Worm (Caenorhabditis elegans) whole organism, L3 larva: ENCODE data around the gene T04F8.8.

Source experiments
- pha-4 ChIP-seq: fragments of 150-350 bp; optimal IDR thresholded peaks from 2 replicates; lab custom pipeline; 2014; ENCODE audit warnings: missing biosample characterization, missing genetic modification reagents, missing genetic modification characterization
- skn-1 ChIP-seq: fragments of 150-350 bp; optimal IDR thresholded peaks from 2 replicates; lab custom pipeline; 2014; ENCODE audit warnings: missing biosample characterization, missing genetic modification characterization

DNA sequence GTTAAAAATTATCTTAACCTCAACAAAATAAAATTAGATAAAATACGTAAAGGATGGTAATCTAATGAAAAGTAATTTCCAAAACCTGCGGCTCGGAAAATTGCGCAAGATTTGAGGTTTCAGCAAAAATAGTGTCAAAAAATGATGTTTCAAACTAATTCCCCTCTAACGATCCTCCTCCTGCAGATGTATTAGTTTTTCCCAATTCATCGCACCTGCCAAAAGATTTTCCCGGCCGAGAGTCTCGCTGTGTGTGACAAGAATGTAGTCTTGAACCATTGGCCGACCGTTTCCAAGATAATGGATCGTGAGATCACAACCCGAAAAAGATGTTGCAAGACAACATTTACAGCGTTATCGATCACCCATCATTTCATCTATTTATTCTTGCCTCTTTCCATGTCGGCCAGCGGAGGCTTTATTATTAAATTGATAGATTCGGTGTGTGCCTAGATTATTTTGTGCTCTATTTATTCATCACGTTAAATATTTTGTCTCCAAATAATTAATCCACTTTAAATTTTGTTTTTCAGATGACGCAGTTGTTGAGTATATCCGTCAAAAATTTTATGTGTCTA lies 42.8 kb downstream of the T04F8.8 start, which contains the start of the genes C44C10.10 and C44C10.5:
- TF ChIP-seq pha-4 (no peak), skn-1 (tag; lab: Kevin White, UChicago) (no peak)
